Fruit fly (Drosophila melanogaster): Measurements from ENCODE around the gene CG18558.

DNA sequence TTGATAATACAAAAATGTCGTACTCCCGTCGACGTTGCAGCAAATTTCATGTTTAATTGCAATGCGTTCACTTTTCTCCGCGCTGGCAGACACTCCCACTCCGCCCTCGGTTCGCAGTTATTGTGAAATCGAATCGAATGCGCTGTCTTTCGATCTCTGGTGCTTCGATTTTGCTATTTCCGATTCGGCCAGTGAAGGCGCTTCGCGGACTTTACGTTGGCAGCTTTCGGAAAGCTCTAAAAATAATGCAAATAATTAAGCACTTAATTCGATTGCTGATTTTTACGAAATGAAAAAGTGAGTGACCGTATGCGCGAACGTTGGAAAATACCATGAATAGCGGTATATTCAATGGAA, 29.9 kb upstream of the CG18558 start, which contains the start of gene Ifrd1:
- TF ChIP-seq CTCF (optimal IDR thresholded peaks at IDR 0.05) (no peak), CG8478 (optimal IDR thresholded peaks at IDR 0.05) (no peak)

Data from S2 (cell line).